Worm (Caenorhabditis elegans) whole organism, L2 larva: ENCODE results near the gene F10C1.9.

Source experiments
- Y55F3AM.14 ChIP-seq: fragments of 200-800 bp; sonication (Bioruptor generic); optimal IDR thresholded peaks from 2 replicates; lab custom pipeline; 2018; ENCODE audit warnings: mild to moderate bottlenecking, missing genetic modification characterization, missing compliant biosample characterization
- ZK546.5 ChIP-seq: sonication (generic microtip); optimal IDR thresholded peaks from 2 replicates; lab custom pipeline; 2017; ENCODE audit warnings: missing biosample characterization, missing genetic modification characterization
- aly-2 ChIP-seq: fragments of 150-350 bp; optimal IDR thresholded peaks from 2 replicates; lab custom pipeline; 2014; ENCODE audit warnings: missing biosample characterization, missing genetic modification characterization
- ama-1 ChIP-seq: fragments of 150-350 bp; optimal IDR thresholded peaks from 2 replicates; lab custom pipeline; 2018; ENCODE audit warnings: inconsistent platforms
- ceh-82 ChIP-seq: fragments of 150-350 bp; optimal IDR thresholded peaks from 2 replicates; lab custom pipeline; 2014; ENCODE audit warnings: missing biosample characterization, missing genetic modification characterization
- elt-1 ChIP-seq: fragments of 150-350 bp; optimal IDR thresholded peaks from 2 replicates; lab custom pipeline; 2014; ENCODE audit warnings: missing biosample characterization, missing genetic modification characterization
- lin-39 ChIP-seq: fragments of 150-350 bp; optimal IDR thresholded peaks from 2 replicates; lab custom pipeline; 2014; ENCODE audit warnings: missing biosample characterization, missing genetic modification reagents, missing genetic modification characterization
- nhr-12 ChIP-seq: fragments of 150-350 bp; optimal IDR thresholded peaks from 2 replicates; lab custom pipeline; 2014; ENCODE audit warnings: missing biosample characterization, missing genetic modification characterization
- nhr-237 ChIP-seq: fragments of 150-350 bp; optimal IDR thresholded peaks from 2 replicates; lab custom pipeline; 2014; ENCODE audit warnings: missing biosample characterization, missing genetic modification characterization
- nhr-77 ChIP-seq: fragments of 150-350 bp; optimal IDR thresholded peaks from 2 replicates; lab custom pipeline; 2014; ENCODE audit warnings: missing biosample characterization, missing genetic modification characterization
- snpc-4 ChIP-seq: fragments of 150-350 bp; optimal IDR thresholded peaks from 2 replicates; lab custom pipeline; 2014; ENCODE audit warnings: missing biosample characterization, missing genetic modification characterization
- unc-39 ChIP-seq: fragments of 150-350 bp; optimal IDR thresholded peaks from 2 replicates; lab custom pipeline; 2014; ENCODE audit warnings: missing biosample characterization, missing genetic modification characterization
- zag-1 ChIP-seq: fragments of 150-350 bp; optimal IDR thresholded peaks from 2 replicates; lab custom pipeline; 2014; ENCODE audit warnings: missing biosample characterization, missing genetic modification characterization

DNA sequence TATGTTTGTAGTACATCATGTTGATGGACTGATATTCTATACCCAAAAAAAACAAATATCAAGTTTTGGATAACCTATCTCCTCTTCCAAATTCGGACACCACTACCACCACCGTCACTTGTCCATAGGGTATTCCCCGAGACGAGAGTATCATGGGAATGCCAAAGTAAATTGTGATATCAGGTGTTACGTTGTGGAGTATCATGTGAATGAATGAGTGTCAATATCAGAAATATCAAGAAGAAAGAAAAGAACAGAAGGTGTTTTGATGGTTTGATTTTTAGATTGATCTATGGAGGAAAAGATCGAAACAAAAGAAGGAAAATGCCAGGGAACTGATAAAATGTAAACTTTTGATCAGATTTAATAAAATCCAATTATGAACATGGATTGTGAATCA is 46.8 kb downstream of the F10C1.9 start:
- no peak for TF ChIP-seq nhr-12 (tag; lab: Kevin White, UChicago)
- no peak for TF ChIP-seq Y55F3AM.14 (GFP tag; lab: Kevin White, UChicago)
- no peak for TF ChIP-seq ama-1 (lab: Kevin White, UChicago)
- TF ChIP-seq nhr-237 (tag; lab: Kevin White, UChicago), result no peak
- TF ChIP-seq unc-39 (tag; lab: Kevin White, UChicago), result no peak
- no peak for TF ChIP-seq ceh-82 (tag; lab: Kevin White, UChicago)
- no peak for TF ChIP-seq elt-1 (tag; lab: Kevin White, UChicago)
- no peak for TF ChIP-seq ZK546.5
- TF ChIP-seq zag-1 (tag; lab: Kevin White, UChicago), result no peak
- TF ChIP-seq aly-2 (tag; lab: Kevin White, UChicago), result no peak
- TF ChIP-seq nhr-77 (tag; lab: Kevin White, UChicago), result no peak
- peak; percentile 59 for TF ChIP-seq snpc-4
- TF ChIP-seq lin-39 (tag; lab: Kevin White, UChicago), result no peak
